Fruit fly (Drosophila melanogaster) whole organism, embryonic: ENCODE measurements around the gene CG1764.

Experiments
- CG10267 ChIP-seq: fragments of 200-800 bp; sonication (Bioruptor generic); optimal IDR thresholded peaks from 2 replicates; lab custom pipeline; 2018; ENCODE audit warnings: missing biosample characterization, mild to moderate bottlenecking, missing genetic modification characterization, moderate library complexity
- CG10565 ChIP-seq: fragments of 200-800 bp; sonication (Bioruptor generic); optimal IDR thresholded peaks from 3 replicates; lab custom pipeline; 2016; ENCODE audit warnings: missing biosample characterization, mild to moderate bottlenecking, missing genetic modification characterization
- CG11093 ChIP-seq: fragments of 200-800 bp; sonication (Bioruptor generic); IDR thresholded peaks from 3 replicates; pipeline ENCODE4 v1.3.6; 2022; ENCODE audit warnings: missing biosample characterization, missing genetic modification characterization
- CG11560 ChIP-seq: fragments of 200-800 bp; sonication (Bioruptor generic); IDR thresholded peaks from 3 replicates; pipeline ENCODE4 v1.3.6; 2022; ENCODE audit warnings: missing biosample characterization, missing genetic modification characterization
- CG12236 ChIP-seq: fragments of 200-800 bp; sonication (Bioruptor generic); optimal IDR thresholded peaks from 2 replicates; lab custom pipeline; 2016; ENCODE audit warnings: missing biosample characterization, missing genetic modification characterization
- CG12391 ChIP-seq: fragments of 200-800 bp; sonication (Bioruptor generic); optimal IDR thresholded peaks from 3 replicates; lab custom pipeline; 2018; ENCODE audit warnings: missing biosample characterization, mild to moderate bottlenecking, missing genetic modification characterization, moderate library complexity
- CG14050 ChIP-seq: fragments of 200-800 bp; sonication (Bioruptor generic); IDR thresholded peaks from 3 replicates; pipeline ENCODE4 v1.3.6; 2022; ENCODE audit warnings: missing biosample characterization, missing genetic modification characterization
- CG15479 ChIP-seq: fragments of 200-800 bp; sonication (Bioruptor generic); optimal IDR thresholded peaks from 3 replicates; lab custom pipeline; 2019; ENCODE audit warnings: missing biosample characterization, mild to moderate bottlenecking, missing genetic modification characterization, moderate library complexity
- CG16863 ChIP-seq: fragments of 200-800 bp; sonication (Bioruptor generic); optimal IDR thresholded peaks from 3 replicates; lab custom pipeline; 2016; ENCODE audit warnings: missing biosample characterization, missing genetic modification characterization
- CG17361 ChIP-seq: fragments of 200-800 bp; sonication (Bioruptor generic); IDR thresholded peaks from 3 replicates; pipeline ENCODE4 v1.3.6; 2022; ENCODE audit warnings: missing biosample characterization, missing genetic modification characterization
- CG17802 ChIP-seq: fragments of 200-800 bp; sonication (Bioruptor generic); optimal IDR thresholded peaks from 2 replicates; lab custom pipeline; 2018; ENCODE audit warnings: missing biosample characterization, mild to moderate bottlenecking, missing genetic modification characterization, moderate library complexity
- CG2120 ChIP-seq: fragments of 200-800 bp; sonication (Bioruptor generic); optimal IDR thresholded peaks from 3 replicates; lab custom pipeline; 2016; ENCODE audit warnings: missing biosample characterization, missing genetic modification characterization
- CG3065 ChIP-seq: fragments of 200-800 bp; sonication (Bioruptor generic); optimal IDR thresholded peaks from 2 replicates; lab custom pipeline; 2016; ENCODE audit warnings: missing biosample characterization, missing genetic modification characterization
- CG33557 ChIP-seq: fragments of 200-800 bp; sonication (Bioruptor generic); optimal IDR thresholded peaks from 2 replicates; lab custom pipeline; 2019; ENCODE audit warnings: missing biosample characterization, mild to moderate bottlenecking, missing genetic modification characterization, moderate library complexity
- CG3847 ChIP-seq: fragments of 200-800 bp; sonication (Bioruptor generic); IDR thresholded peaks from 2 replicates; pipeline ENCODE4 v1.3.6; 2022; ENCODE audit warnings: missing biosample characterization, missing genetic modification characterization
- CG42726 ChIP-seq: fragments of 200-800 bp; sonication (Bioruptor generic); IDR thresholded peaks from 2 replicates; pipeline ENCODE4 v1.3.6; 2022; ENCODE audit warnings: missing biosample characterization, missing genetic modification characterization; ENCODE audit not compliant: partially characterized antibody
- CG4282 ChIP-seq: fragments of 200-800 bp; sonication (Bioruptor generic); optimal IDR thresholded peaks from 2 replicates; lab custom pipeline; 2016; ENCODE audit warnings: missing biosample characterization, missing genetic modification characterization
- CG7372 ChIP-seq: fragments of 200-800 bp; sonication (Bioruptor generic); IDR thresholded peaks from 2 replicates; pipeline ENCODE4 v1.3.6; 2022; ENCODE audit warnings: missing biosample characterization, missing genetic modification characterization
- CoRest ChIP-seq: fragments of 200-800 bp; sonication (Bioruptor generic); optimal IDR thresholded peaks from 3 replicates; lab custom pipeline; 2018; ENCODE audit warnings: missing biosample characterization, mild to moderate bottlenecking, missing genetic modification characterization, moderate library complexity
- Dfd ChIP-seq, 2 experiments: fragments of >200 bp; optimal IDR thresholded peaks; 2 replicates each; lab custom pipeline; 2017; ENCODE audit warnings: missing biosample characterization in 2 of 2, missing genetic modification characterization in 2 of 2
- Dll ChIP-seq: fragments of 200-800 bp; sonication (Bioruptor generic); IDR thresholded peaks from 4 replicates; pipeline ENCODE4 v1.3.6; 2022; ENCODE audit warnings: missing biosample characterization, missing genetic modification characterization; ENCODE audit not compliant: partially characterized antibody
- HLHmδ ChIP-seq: fragments of 200-800 bp; sonication (Bioruptor generic); optimal IDR thresholded peaks from 2 replicates; lab custom pipeline; 2018; ENCODE audit warnings: missing biosample characterization, mild to moderate bottlenecking, missing genetic modification characterization, moderate library complexity
- Lim3 ChIP-seq: fragments of 200-800 bp; sonication (Bioruptor generic); IDR thresholded peaks from 2 replicates; pipeline ENCODE4 v1.3.6; 2022; ENCODE audit warnings: missing biosample characterization, missing genetic modification characterization
- MTF-1 ChIP-seq: fragments of 200-800 bp; sonication (Bioruptor generic); optimal IDR thresholded peaks from 2 replicates; lab custom pipeline; 2018; ENCODE audit warnings: missing biosample characterization, mild to moderate bottlenecking, missing genetic modification characterization, borderline replicate concordance
- Max ChIP-seq: fragments of 200-800 bp; sonication (Bioruptor generic); optimal IDR thresholded peaks from 2 replicates; lab custom pipeline; 2016; ENCODE audit warnings: missing biosample characterization, mild to moderate bottlenecking, missing genetic modification characterization
- Mes4 ChIP-seq: fragments of 200-800 bp; sonication (Bioruptor generic); optimal IDR thresholded peaks from 2 replicates; lab custom pipeline; 2016; ENCODE audit warnings: missing biosample characterization, missing genetic modification characterization
- Neu2 ChIP-seq: fragments of 200-800 bp; sonication (Bioruptor generic); optimal IDR thresholded peaks from 3 replicates; lab custom pipeline; 2016; ENCODE audit warnings: missing biosample characterization, missing genetic modification characterization, borderline replicate concordance
- Ssrp ChIP-seq: fragments of 200-800 bp; sonication (Bioruptor generic); optimal IDR thresholded peaks from 2 replicates; lab custom pipeline; 2018; ENCODE audit warnings: missing biosample characterization, mild to moderate bottlenecking, missing genetic modification characterization, moderate library complexity
- abd-A ChIP-seq: fragments of 200-800 bp; sonication (Bioruptor generic); optimal IDR thresholded peaks from 3 replicates; lab custom pipeline; 2019; ENCODE audit warnings: missing biosample characterization, mild to moderate bottlenecking, missing genetic modification characterization, moderate library complexity
- ash1 ChIP-seq: fragments of 200-800 bp; sonication (Bioruptor generic); optimal IDR thresholded peaks from 2 replicates; lab custom pipeline; 2018; ENCODE audit warnings: missing biosample characterization, mild to moderate bottlenecking, missing genetic modification characterization
- az2 ChIP-seq: fragments of 200-800 bp; sonication (Bioruptor generic); optimal IDR thresholded peaks from 3 replicates; lab custom pipeline; 2016; ENCODE audit warnings: missing biosample characterization, missing genetic modification characterization
- bowl ChIP-seq: fragments of 200-800 bp; sonication (Bioruptor generic); IDR thresholded peaks from 2 replicates; pipeline ENCODE4 v1.3.6; 2022; ENCODE audit warnings: missing biosample characterization, missing genetic modification characterization
- btn ChIP-seq: fragments of 200-800 bp; sonication (Bioruptor generic); optimal IDR thresholded peaks from 2 replicates; lab custom pipeline; 2016; ENCODE audit warnings: missing biosample characterization, missing genetic modification characterization
- corto ChIP-seq: fragments of 200-800 bp; sonication (Bioruptor generic); optimal IDR thresholded peaks from 2 replicates; lab custom pipeline; 2016; ENCODE audit warnings: missing biosample characterization, mild to moderate bottlenecking, missing genetic modification characterization, moderate library complexity
- danr ChIP-seq: fragments of 200-800 bp; sonication (Bioruptor generic); IDR thresholded peaks from 2 replicates; pipeline ENCODE4 v1.3.6; 2022; ENCODE audit warnings: missing biosample characterization, missing genetic modification characterization
- dati ChIP-seq: fragments of 200-800 bp; sonication (Bioruptor generic); IDR thresholded peaks from 2 replicates; pipeline ENCODE4 v1.3.6; 2022; ENCODE audit warnings: missing biosample characterization, missing genetic modification characterization
- en ChIP-seq: fragments of 200-800 bp; sonication (Bioruptor generic); optimal IDR thresholded peaks from 2 replicates; lab custom pipeline; 2016; ENCODE audit warnings: missing biosample characterization, missing genetic modification characterization
- esg ChIP-seq: fragments of 200-800 bp; sonication (Bioruptor generic); conservative IDR thresholded peaks from 2 replicates; pipeline ENCODE4 v1.3.6; 2022; ENCODE audit warnings: missing biosample characterization, missing genetic modification characterization
- eve ChIP-seq, 2 experiments: fragments of >200 bp; optimal IDR thresholded peaks; 2 replicates each; lab custom pipeline; 2017; ENCODE audit warnings: missing biosample characterization in 2 of 2, missing genetic modification characterization in 2 of 2
- grn ChIP-seq: fragments of 200-800 bp; sonication (Bioruptor generic); optimal IDR thresholded peaks from 3 replicates; lab custom pipeline; 2017; ENCODE audit warnings: missing biosample characterization, missing genetic modification characterization
- insv ChIP-seq, 2 experiments: fragments of 200-800 bp; sonication (Bioruptor generic); optimal IDR thresholded peaks; 3 replicates each; lab custom pipeline; 2016 to 2018; ENCODE audit warnings: missing biosample characterization in 2 of 2, missing genetic modification characterization in 2 of 2
- kni ChIP-seq: fragments of 200-800 bp; sonication (Bioruptor generic); optimal IDR thresholded peaks from 3 replicates; lab custom pipeline; 2017; ENCODE audit warnings: mild to moderate bottlenecking, missing biosample characterization, missing genetic modification reagents, missing genetic modification characterization
- mirr ChIP-seq: fragments of 200-800 bp; sonication (Bioruptor generic); optimal IDR thresholded peaks from 3 replicates; lab custom pipeline; 2018; ENCODE audit warnings: missing biosample characterization, mild to moderate bottlenecking, missing genetic modification characterization
- pb ChIP-seq: fragments of 200-800 bp; sonication (Bioruptor generic); optimal IDR thresholded peaks from 3 replicates; lab custom pipeline; 2016; ENCODE audit warnings: missing biosample characterization, missing genetic modification characterization
- peb ChIP-seq: fragments of 200-800 bp; sonication (Bioruptor generic); IDR thresholded peaks from 2 replicates; pipeline ENCODE4 v1.3.6; 2022; ENCODE audit warnings: missing biosample characterization, missing genetic modification characterization
- schlank ChIP-seq: fragments of 200-800 bp; sonication (Bioruptor generic); optimal IDR thresholded peaks from 2 replicates; lab custom pipeline; 2018; ENCODE audit warnings: missing biosample characterization, mild to moderate bottlenecking, missing genetic modification characterization
- shn ChIP-seq: fragments of 200-800 bp; sonication (Bioruptor generic); optimal IDR thresholded peaks from 3 replicates; lab custom pipeline; 2016; ENCODE audit warnings: missing biosample characterization, missing genetic modification characterization
- sob ChIP-seq: fragments of 200-800 bp; sonication (Bioruptor generic); IDR thresholded peaks from 2 replicates; pipeline ENCODE4 v1.3.6; 2022; ENCODE audit warnings: missing biosample characterization, missing genetic modification characterization
- sr ChIP-seq: fragments of 200-800 bp; sonication (Bioruptor generic); IDR thresholded peaks from 3 replicates; pipeline ENCODE4 v1.3.6; 2022; ENCODE audit warnings: missing biosample characterization, missing genetic modification characterization
- tap ChIP-seq: fragments of 200-800 bp; optimal IDR thresholded peaks from 3 replicates; lab custom pipeline; 2019; ENCODE audit warnings: missing biosample characterization, mild to moderate bottlenecking, missing genetic modification characterization, moderate library complexity
- vvl ChIP-seq: fragments of 200-800 bp; sonication (Bioruptor generic); IDR thresholded peaks from 2 replicates; pipeline ENCODE4 v1.3.6; 2022; ENCODE audit warnings: missing biosample characterization, missing genetic modification characterization
- wor ChIP-seq: fragments of 200-800 bp; sonication (Bioruptor generic); IDR thresholded peaks from 2 replicates; pipeline ENCODE4 v1.3.6; 2022; ENCODE audit warnings: missing biosample characterization, missing genetic modification characterization

The CG1764 gene

DNA sequence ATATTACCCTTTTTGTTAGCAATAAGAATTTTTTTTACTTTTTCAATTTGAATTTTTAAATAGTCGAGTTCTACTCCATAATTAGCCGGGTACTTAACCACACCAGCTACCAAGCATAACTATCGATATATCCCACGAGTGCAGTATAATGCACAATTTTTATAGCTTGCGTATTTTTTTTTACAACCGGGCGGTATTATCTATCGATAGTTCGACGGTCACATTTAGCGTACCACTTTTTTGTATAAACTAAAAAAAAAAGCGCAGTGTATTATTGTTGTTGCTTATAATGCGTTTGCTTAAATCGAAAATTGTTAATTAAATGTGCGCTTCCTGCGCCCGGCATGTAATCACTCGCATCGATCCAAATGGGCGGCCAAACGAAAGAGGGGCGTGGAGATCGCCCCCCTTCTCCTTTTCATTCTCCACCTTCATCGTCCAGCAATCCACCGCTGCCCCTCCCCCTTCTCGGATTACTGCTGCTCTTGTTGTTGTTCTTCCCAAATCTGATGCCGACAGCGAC lies 14.3 kb downstream of the CG1764 start, which contains the start of gene Remo (continued):
- TF ChIP-seq danr (GFP tag; lab: Robert Waterston, UW): no peak
- TF ChIP-seq HLHmδ (GFP tag; lab: Kevin White, UChicago): no peak
- no peak for TF ChIP-seq peb (GFP tag; lab: Robert Waterston, UW)
- TF ChIP-seq schlank (tag; lab: Kevin White, UChicago): no peak
- TF ChIP-seq CG16863 (GFP tag; lab: Kevin White, UChicago): no peak
- TF ChIP-seq CG11093 (GFP tag; lab: Robert Waterston, UW): no peak
- TF ChIP-seq CG42726: peak; percentile 72; the same call in 1 of the 2 replicates
- peak; percentile 46 for TF ChIP-seq CG10267
- TF ChIP-seq mirr (GFP tag; lab: Kevin White, UChicago): no peak
- no peak for TF ChIP-seq shn (GFP tag; lab: Kevin White, UChicago)
- TF ChIP-seq en (GFP tag; lab: Kevin White, UChicago): no peak
- TF ChIP-seq ash1 (GFP tag; lab: Kevin White, UChicago): no peak
- TF ChIP-seq CG10565: no peak
- TF ChIP-seq Mes4: no peak
- no peak for TF ChIP-seq CG3065 (GFP tag; lab: Kevin White, UChicago)
- no peak for TF ChIP-seq CG11560 (tag; lab: Robert Waterston, UW)
- TF ChIP-seq abd-A (tag; lab: Kevin White, UChicago): no peak
- no peak for TF ChIP-seq Dfd (GFP tag; optimal IDR thresholded peaks at IDR 0.05; lab: Kevin White, UChicago)
- no peak for TF ChIP-seq CG14050 (GFP tag; lab: Robert Waterston, UW)
- TF ChIP-seq sob (GFP tag; lab: Robert Waterston, UW): no peak
- TF ChIP-seq vvl (GFP tag; lab: Robert Waterston, UW): no peak
- no peak for TF ChIP-seq bowl (GFP tag; lab: Robert Waterston, UW)
- no peak for TF ChIP-seq CG12391
- peak; percentile 66 for TF ChIP-seq Dll (GFP tag; lab: Robert Waterston, UW)
- TF ChIP-seq Neu2: no peak
- no peak for TF ChIP-seq kni (GFP tag; lab: Kevin White, UChicago)
- TF ChIP-seq Ssrp (tag; lab: Kevin White, UChicago): no peak
- TF ChIP-seq insv (GFP tag; optimal IDR thresholded peaks at IDR 0.05; lab: Kevin White, UChicago): peak in 1 of 2 experiments; percentile 84
- no peak for TF ChIP-seq pb (GFP tag; lab: Kevin White, UChicago)
- TF ChIP-seq esg (GFP tag; lab: Robert Waterston, UW): no peak
- TF ChIP-seq MTF-1 (GFP tag; lab: Kevin White, UChicago): no peak
- TF ChIP-seq CG12236 (GFP tag; lab: Kevin White, UChicago): no peak
- TF ChIP-seq CG33557 (GFP tag; lab: Kevin White, UChicago): no peak
- TF ChIP-seq CG2120 (GFP tag; lab: Kevin White, UChicago): peak; percentile 9
- peak; percentile 62 for TF ChIP-seq CG15479 (GFP tag; lab: Kevin White, UChicago)
- TF ChIP-seq wor (GFP tag; lab: Robert Waterston, UW): no peak
- TF ChIP-seq Max (GFP tag; lab: Kevin White, UChicago): no peak
- no peak for TF ChIP-seq eve (GFP tag; optimal IDR thresholded peaks at IDR 0.05; lab: Kevin White, UChicago)
- no peak; the same call in 2 of the 3 replicates for TF ChIP-seq CG17361
- no peak for TF ChIP-seq sr (GFP tag; lab: Robert Waterston, UW)
- no peak for TF ChIP-seq corto (GFP tag; lab: Kevin White, UChicago)
- no peak for TF ChIP-seq dati (GFP tag; lab: Robert Waterston, UW)
- TF ChIP-seq CG7372 (GFP tag; lab: Robert Waterston, UW): no peak
- no peak for TF ChIP-seq CG17802 (tag; lab: Kevin White, UChicago)
- TF ChIP-seq CG4282 (GFP tag; lab: Kevin White, UChicago): no peak
- no peak for TF ChIP-seq tap (tag; lab: Kevin White, UChicago)
- peak; percentile 49; the same call in 1 of the 2 replicates for TF ChIP-seq CG3847
- TF ChIP-seq CoRest (tag; lab: Kevin White, UChicago): peak; percentile 39
- TF ChIP-seq btn: no peak
- TF ChIP-seq Lim3 (GFP tag; lab: Robert Waterston, UW): no peak
- no peak for TF ChIP-seq grn (GFP tag; lab: Kevin White, UChicago)
- TF ChIP-seq az2 (GFP tag; lab: Kevin White, UChicago): no peak
